Worm (Caenorhabditis elegans): ENCODE data around the gene Y39B6A.69.
A peak's percentile ranks its signal among the peaks of the same experiment; 100 is the strongest.

DNA sequence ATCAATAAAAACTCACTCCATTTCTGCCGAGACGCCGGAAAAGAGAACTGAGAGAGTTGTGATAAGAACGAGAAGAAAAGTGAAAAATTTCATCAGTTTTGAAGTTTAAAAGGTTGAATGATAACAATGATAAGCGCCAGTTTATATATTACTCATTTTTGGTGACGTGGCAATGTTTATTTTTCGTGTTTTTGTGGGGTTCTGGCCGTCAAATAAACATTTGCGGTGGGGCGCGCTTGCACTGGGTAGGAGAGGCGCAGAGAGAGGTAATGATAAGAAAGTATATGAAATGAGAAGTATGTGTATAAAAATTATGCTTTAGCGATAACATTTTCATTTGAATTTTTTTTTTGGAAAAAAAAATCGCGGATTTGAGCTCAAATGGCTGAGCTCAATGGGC is 6.4 kb upstream of the Y39B6A.69 start, which contains the start of gene Y39B6A.5:
- peak; percentile 84 for TF ChIP-seq pha-4 (tag; optimal IDR thresholded peaks at IDR 0.05)
- TF ChIP-seq chd-7 (tag; optimal IDR thresholded peaks at IDR 0.05) = no peak
- TF ChIP-seq ZK185.1 (tag; optimal IDR thresholded peaks at IDR 0.05; ENCODE audit: poor library complexity, severe bottlenecking) = no peak
- no peak for TF ChIP-seq ama-1 (optimal IDR thresholded peaks at IDR 0.05)
- TF ChIP-seq ama-1 (GFP tag; optimal IDR thresholded peaks at IDR 0.05) = no peak
- TF ChIP-seq hmg-1.2 (GFP tag; IDR thresholded peaks at IDR 0.05) = no peak; the same call in 1 of the 2 replicates
- TF ChIP-seq attf-3 (GFP tag; conservative IDR thresholded peaks at IDR 0.05) = no peak
- no peak for TF ChIP-seq hmg-20 (GFP tag; IDR thresholded peaks at IDR 0.05)
- no peak for TF ChIP-seq nfya-2 (GFP tag; IDR thresholded peaks at IDR 0.05)
- TF ChIP-seq zim-3 (tag; optimal IDR thresholded peaks at IDR 0.05) = no peak
- no peak for TF ChIP-seq ceh-58 (GFP tag; IDR thresholded peaks at IDR 0.05)
- no peak for TF ChIP-seq nhr-27 (tag; optimal IDR thresholded peaks at IDR 0.05)
- TF ChIP-seq dpl-1 (GFP tag; optimal IDR thresholded peaks at IDR 0.05) = no peak
- TF ChIP-seq xnd-1 (tag; optimal IDR thresholded peaks at IDR 0.05) = no peak
